Worm (Caenorhabditis elegans) whole organism, young adult: ENCODE results near the gene magu-2.

ENCODE experiments used
- D2030.7 ChIP-seq: fragments of 200-800 bp; sonication (Bioruptor generic); IDR thresholded peaks from 2 replicates; pipeline ENCODE4 v1.3.6; 2022; ENCODE audit warnings: missing genetic modification reagents, missing genetic modification characterization, missing compliant biosample characterization
- F33H1.4 ChIP-seq: fragments of 200-800 bp; sonication (Bioruptor generic); IDR thresholded peaks from 2 replicates; pipeline ENCODE4 v1.3.6; 2022; ENCODE audit warnings: missing genetic modification reagents, missing genetic modification characterization, missing compliant biosample characterization
- F49E8.2 ChIP-seq: sonication (generic microtip); optimal IDR thresholded peaks from 3 replicates; lab custom pipeline; 2017; ENCODE audit warnings: missing genetic modification characterization, mild to moderate bottlenecking, missing compliant biosample characterization, antibody characterized with exemption, moderate library complexity; ENCODE audit not compliant: insufficient read depth
- K11D2.4 ChIP-seq: fragments of 200-800 bp; sonication (Bioruptor generic); IDR thresholded peaks from 2 replicates; pipeline ENCODE4 v1.3.6; 2022; ENCODE audit warnings: missing genetic modification reagents, missing genetic modification characterization, missing compliant biosample characterization
- T26A5.8 ChIP-seq: sonication (generic microtip); optimal IDR thresholded peaks from 2 replicates; lab custom pipeline; 2016; ENCODE audit warnings: missing genetic modification characterization, missing compliant biosample characterization
- Y53F4B.3 ChIP-seq: fragments of 200-800 bp; sonication (Bioruptor generic); IDR thresholded peaks from 2 replicates; pipeline ENCODE4 v1.3.6; 2022; ENCODE audit warnings: missing genetic modification reagents, missing genetic modification characterization, missing compliant biosample characterization
- akir-1 ChIP-seq: fragments of 200-800 bp; sonication (Bioruptor generic); optimal IDR thresholded peaks from 2 replicates; lab custom pipeline; 2018; ENCODE audit warnings: mild to moderate bottlenecking, missing genetic modification characterization, moderate library complexity, missing compliant biosample characterization
- ama-1 ChIP-seq, 3 experiments: fragments of 150-350 bp in 1 of 3; sonication (generic microtip) in 2 of 3; optimal IDR thresholded peaks; 2 replicates each; lab custom pipeline; 2014 to 2018; ENCODE audit warnings: missing biosample characterization in 2 of 3, missing genetic modification characterization in 2 of 3, missing genetic modification reagents in 2 of 3
- ccch-3 ChIP-seq: fragments of 200-800 bp; sonication (Bioruptor generic); optimal IDR thresholded peaks from 2 replicates; lab custom pipeline; 2018; ENCODE audit warnings: mild to moderate bottlenecking, missing genetic modification characterization, missing compliant biosample characterization
- cebp-1 ChIP-seq, 2 experiments: fragments of 200-800 bp in 1 of 2; sonication (Bioruptor generic) in 1 of 2; sonication (generic microtip) in 1 of 2; IDR thresholded peaks in 1 of 2; optimal IDR thresholded peaks in 1 of 2; 2 replicates each; pipeline versions ENCODE4 v1.3.6 to Lab custom; 2017 to 2022; ENCODE audit warnings: missing compliant biosample characterization in 2 of 2, missing genetic modification characterization in 2 of 2, mild to moderate bottlenecking in 1 of 2, missing genetic modification reagents in 1 of 2, moderate library complexity in 1 of 2
- cebp-2 ChIP-seq: fragments of 200-800 bp; sonication (Bioruptor generic); IDR thresholded peaks from 2 replicates; pipeline ENCODE4 v1.3.6; 2022; ENCODE audit warnings: missing genetic modification characterization, missing compliant biosample characterization
- ceh-27 ChIP-seq: fragments of 200-800 bp; sonication (Bioruptor generic); optimal IDR thresholded peaks from 2 replicates; lab custom pipeline; 2018; ENCODE audit warnings: mild to moderate bottlenecking, missing genetic modification characterization, moderate library complexity, missing compliant biosample characterization
- him-1 ChIP-seq: sonication (generic microtip); optimal IDR thresholded peaks from 2 replicates; lab custom pipeline; 2016; ENCODE audit warnings: missing genotype, missing genetic modification reagents, missing genetic modification characterization, missing compliant biosample characterization
- lin-26 ChIP-seq: fragments of 200-800 bp; sonication (Bioruptor generic); IDR thresholded peaks from 2 replicates; pipeline ENCODE4 v1.3.6; 2022; ENCODE audit warnings: missing genetic modification reagents, missing genetic modification characterization, missing compliant biosample characterization
- lin-35 ChIP-seq, 3 experiments: fragments of 150-350 bp in 2 of 3; sonication (generic microtip) in 1 of 3; optimal IDR thresholded peaks; 2 replicates each; lab custom pipeline; 2014 to 2018; ENCODE audit warnings: missing biosample characterization in 3 of 3, missing genetic modification characterization in 3 of 3, missing genetic modification reagents in 3 of 3
- lin-54 ChIP-seq: fragments of 200-800 bp; sonication (Bioruptor generic); optimal IDR thresholded peaks from 2 replicates; lab custom pipeline; 2018; ENCODE audit warnings: mild to moderate bottlenecking, missing genetic modification characterization, missing compliant biosample characterization
- lir-1 ChIP-seq: fragments of 200-800 bp; sonication (Bioruptor generic); conservative IDR thresholded peaks from 2 replicates; pipeline ENCODE4 v1.3.6; 2022; ENCODE audit warnings: missing genetic modification reagents, missing genetic modification characterization, missing compliant biosample characterization
- madf-8 ChIP-seq: fragments of 200-800 bp; sonication (Bioruptor generic); conservative IDR thresholded peaks from 2 replicates; pipeline ENCODE4 v1.3.6; 2022; ENCODE audit warnings: missing genetic modification reagents, missing genetic modification characterization, missing compliant biosample characterization
- mel-28 ChIP-seq: sonication (generic microtip); optimal IDR thresholded peaks from 2 replicates; lab custom pipeline; 2016; ENCODE audit warnings: borderline replicate concordance, mild to moderate bottlenecking, missing genetic modification characterization, missing compliant biosample characterization
- mes-4 ChIP-seq: sonication (generic microtip); optimal IDR thresholded peaks from 2 replicates; lab custom pipeline; 2016; ENCODE audit warnings: missing genotype, missing genetic modification characterization, missing compliant biosample characterization
- nhr-120 ChIP-seq: fragments of 200-800 bp; sonication (Bioruptor generic); IDR thresholded peaks from 2 replicates; pipeline ENCODE4 v1.3.6; 2022; ENCODE audit warnings: missing genetic modification characterization, missing compliant biosample characterization
- nhr-80 ChIP-seq: sonication (generic microtip); optimal IDR thresholded peaks from 2 replicates; lab custom pipeline; 2016; ENCODE audit warnings: missing genetic modification characterization, missing compliant biosample characterization
- repo-1 ChIP-seq: sonication (generic microtip); optimal IDR thresholded peaks from 2 replicates; lab custom pipeline; 2017; ENCODE audit warnings: mild to moderate bottlenecking, missing genetic modification characterization, missing compliant biosample characterization
- sea-2 ChIP-seq: fragments of 200-800 bp; sonication (Bioruptor generic); IDR thresholded peaks from 2 replicates; pipeline ENCODE4 v1.3.6; 2022; ENCODE audit warnings: missing genetic modification characterization, missing compliant biosample characterization
- unc-130 ChIP-seq: sonication (generic microtip); optimal IDR thresholded peaks from 2 replicates; lab custom pipeline; 2016; ENCODE audit warnings: missing genetic modification reagents, missing genetic modification characterization, missing compliant biosample characterization
- zfh-2 ChIP-seq: fragments of 200-800 bp; sonication (Bioruptor generic); conservative IDR thresholded peaks from 2 replicates; pipeline ENCODE4 v1.3.6; 2022; ENCODE audit warnings: missing genetic modification reagents, missing genetic modification characterization, missing compliant biosample characterization
- ztf-18 ChIP-seq: sonication (generic microtip); optimal IDR thresholded peaks from 2 replicates; lab custom pipeline; 2016; ENCODE audit warnings: missing genotype, mild to moderate bottlenecking, missing genetic modification characterization, missing compliant biosample characterization
- ztf-25 ChIP-seq: fragments of 200-800 bp; sonication (Bioruptor generic); IDR thresholded peaks from 2 replicates; pipeline ENCODE4 v1.3.6; 2022; ENCODE audit warnings: missing genetic modification reagents, missing genetic modification characterization, missing compliant biosample characterization
- ztf-3 ChIP-seq: fragments of 200-800 bp; sonication (Bioruptor generic); optimal IDR thresholded peaks from 2 replicates; lab custom pipeline; 2018; ENCODE audit warnings: mild to moderate bottlenecking, missing genetic modification characterization, missing compliant biosample characterization

Gene magu-2

DNA sequence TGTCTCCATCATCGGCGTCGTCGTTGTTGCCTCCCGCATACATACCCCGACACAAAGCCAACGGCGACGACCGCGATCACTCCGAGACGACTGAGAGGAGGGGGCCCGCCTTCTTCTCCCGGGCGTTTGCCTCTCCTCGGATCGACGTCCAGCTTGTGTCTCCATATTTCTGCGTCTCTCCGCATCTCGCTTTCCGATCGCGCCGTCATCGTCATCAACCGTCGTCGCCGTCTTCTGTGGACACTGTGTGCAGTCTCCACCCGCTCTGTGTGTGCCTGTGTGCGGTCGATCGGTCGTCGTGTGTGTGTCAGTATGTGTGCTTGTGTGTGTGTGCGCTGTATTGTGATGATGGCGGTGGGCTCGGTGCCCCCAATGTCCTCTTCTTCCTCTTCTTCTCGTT is 15.3 kb downstream of the magu-2 start (continued):
- TF ChIP-seq F49E8.2 (tag; lab: Kevin White, UChicago): no peak
- no peak for TF ChIP-seq madf-8 (GFP tag; lab: Robert Waterston, UW)
- TF ChIP-seq ztf-3: no peak
- TF ChIP-seq, all 124 proteins: peak for 21

DNA sequence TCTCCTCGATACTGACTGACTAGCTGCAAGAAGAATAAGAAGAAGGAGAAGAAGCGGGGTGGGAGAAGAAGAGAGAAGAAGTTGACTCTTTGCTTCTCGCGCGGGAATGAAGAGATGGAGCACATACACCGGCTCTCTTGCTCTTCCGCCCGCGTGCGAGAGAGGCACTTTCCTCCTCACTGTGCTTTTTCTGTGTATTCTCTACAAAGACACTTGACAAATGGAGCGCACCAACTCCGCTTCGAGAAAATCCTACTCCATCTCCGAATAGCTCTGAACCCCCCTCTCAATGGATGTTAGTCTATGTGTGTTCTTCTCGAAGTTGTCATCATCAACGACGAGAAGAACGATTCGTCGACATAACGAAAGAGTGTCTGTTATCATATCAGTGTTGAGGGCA is 16.3 kb downstream of the magu-2 start:
- TF ChIP-seq repo-1 (tag; lab: Kevin White, UChicago) (no peak), nhr-80 (peak; percentile 11), ztf-25 (GFP tag; lab: Robert Waterston, UW) (no peak), mes-4 (no peak), lin-35 (GFP tag; optimal IDR thresholded peaks at IDR 0.05; lab: Kevin White, UChicago) (no peak), zfh-2 (GFP tag; lab: Robert Waterston, UW) (peak; percentile 73), cebp-2 (GFP tag; lab: Robert Waterston, UW) (no peak), lin-54 (GFP tag; lab: Kevin White, UChicago) (no peak), lin-26 (GFP tag; lab: Robert Waterston, UW) (no peak), T26A5.8 (tag; lab: Kevin White, UChicago) (no peak), akir-1 (GFP tag; lab: Kevin White, UChicago) (no peak)

DNA sequence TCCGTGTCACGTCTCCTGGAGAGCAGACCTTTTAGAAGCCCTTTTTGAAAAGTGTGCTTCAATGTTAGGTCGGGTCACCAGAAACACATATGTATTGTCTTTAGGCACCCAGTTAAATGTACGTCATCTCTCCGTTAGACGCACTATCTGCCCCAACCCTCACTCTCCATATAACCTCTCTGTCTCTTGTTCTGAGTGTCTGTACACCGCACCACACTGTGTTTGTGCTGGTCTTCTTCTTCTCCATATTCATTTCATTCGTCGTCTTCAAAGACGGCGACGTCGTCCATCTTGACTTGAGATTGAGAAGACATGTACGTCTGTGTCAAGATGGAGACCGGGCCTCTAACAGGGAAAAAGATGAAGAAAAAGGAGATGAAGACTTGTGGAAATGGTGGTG is 18.7 kb downstream of the magu-2 start:
- no peak for TF ChIP-seq lin-26 (GFP tag; lab: Robert Waterston, UW)
- TF ChIP-seq K11D2.4: no peak
- TF ChIP-seq mel-28 (tag; lab: Kevin White, UChicago): no peak
- TF ChIP-seq ama-1 (optimal IDR thresholded peaks at IDR 0.05; lab: Kevin White, UChicago): no peak
- no peak for TF ChIP-seq ama-1 (GFP tag; optimal IDR thresholded peaks at IDR 0.05; lab: Kevin White, UChicago)
- TF ChIP-seq ceh-27: peak; percentile 8
- TF ChIP-seq F33H1.4 (GFP tag; lab: Robert Waterston, UW): no peak

DNA sequence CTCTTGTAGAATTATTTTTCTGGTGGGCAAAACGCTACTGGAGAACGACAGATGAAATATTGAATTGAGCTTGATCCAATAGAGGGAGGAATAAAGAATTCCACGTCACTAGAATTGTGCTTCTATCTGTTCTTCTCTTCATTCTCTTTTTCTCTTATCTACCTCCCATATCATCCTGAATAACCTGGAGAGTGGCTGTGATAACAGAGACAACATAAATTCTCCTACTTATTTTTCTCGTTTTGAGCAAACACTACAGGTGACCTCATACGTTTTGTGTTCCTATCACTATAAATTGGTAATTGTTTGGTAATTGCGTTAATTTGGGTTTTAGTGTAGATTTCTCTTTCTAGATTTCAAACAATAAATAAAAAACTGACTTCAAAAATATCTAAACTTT is 19.7 kb downstream of the magu-2 start:
- TF ChIP-seq unc-130 (GFP tag; lab: Kevin White, UChicago) (no peak), nhr-80 (peak; percentile 33)

DNA sequence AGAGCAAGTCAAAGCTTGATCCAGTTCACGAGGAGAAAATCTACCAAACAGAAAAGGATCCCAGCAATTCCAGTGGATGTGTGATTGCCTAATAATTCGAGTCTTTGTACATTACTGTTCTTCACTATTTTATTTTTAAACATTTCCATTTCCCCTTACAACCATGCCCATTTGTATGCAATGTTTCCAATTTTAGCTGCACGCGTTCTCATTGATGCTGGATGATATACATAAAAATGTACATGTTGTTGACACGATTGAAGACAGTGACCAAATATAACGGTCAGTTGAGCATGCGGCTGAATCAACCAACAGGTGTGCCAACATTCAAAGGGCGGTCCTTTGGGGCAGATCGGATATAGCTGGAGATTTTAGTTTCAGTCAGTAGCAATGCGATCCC is 24.6 kb downstream of the magu-2 start, which contains the start of gene B0507.1:
TSS of gene B0507.1 (plus strand) at position 301 of the 400 bp plus-strand sequence.
- TF ChIP-seq nhr-120: no peak
- no peak for TF ChIP-seq D2030.7 (GFP tag; lab: Robert Waterston, UW)
- TF ChIP-seq sea-2 (GFP tag; lab: Robert Waterston, UW): no peak
- TF ChIP-seq Y53F4B.3 (GFP tag; lab: Robert Waterston, UW): no peak
- TF ChIP-seq, all 124 proteins: peak for 0

DNA sequence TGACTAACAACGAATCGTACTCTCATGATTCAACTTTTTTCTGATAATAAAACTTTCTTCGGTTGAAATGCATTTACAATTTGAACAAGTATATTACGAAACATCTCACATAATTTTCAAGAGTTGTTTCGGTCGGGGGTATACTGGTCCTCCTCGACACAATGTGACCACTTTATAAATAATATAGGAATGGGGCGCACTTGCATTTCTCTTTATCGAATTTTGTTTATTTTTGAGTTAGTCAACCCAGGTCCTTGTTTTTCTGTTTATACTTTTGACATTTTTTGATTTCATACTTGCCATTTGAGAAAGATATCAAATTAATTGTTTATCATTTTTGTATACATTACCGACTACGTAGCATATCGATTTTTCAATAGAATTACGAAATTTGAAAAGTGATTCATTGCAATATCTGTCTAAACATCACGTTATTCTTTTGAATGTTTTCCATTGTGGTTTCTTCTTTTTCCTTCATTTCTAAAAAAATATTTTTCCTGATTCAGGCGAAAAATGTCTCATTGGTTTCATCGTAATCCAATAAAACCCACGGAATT is 26.9 kb downstream of the magu-2 start, which contains the start of gene B0507.2:
TSS of gene B0507.2 (plus strand) at position 507 of the 557 bp plus-strand sequence.
- TF ChIP-seq ceh-27: peak; percentile 53
- no peak for TF ChIP-seq lir-1 (GFP tag; lab: Robert Waterston, UW)
- TF ChIP-seq him-1 (tag; lab: Kevin White, UChicago): no peak
- no peak for TF ChIP-seq sea-2 (GFP tag; lab: Robert Waterston, UW)
- no peak for TF ChIP-seq ztf-18 (tag; lab: Kevin White, UChicago)
- TF ChIP-seq cebp-1 (GFP tag; IDR thresholded peaks at IDR 0.05; lab: Robert Waterston, UW): no peak
- peak; percentile 76 for TF ChIP-seq cebp-1 (tag; optimal IDR thresholded peaks at IDR 0.05; lab: Kevin White, UChicago)
- no peak for TF ChIP-seq ztf-3
- peak; percentile 36 for TF ChIP-seq nhr-80
- no peak for TF ChIP-seq D2030.7 (GFP tag; lab: Robert Waterston, UW)
- no peak for TF ChIP-seq ccch-3
